5 fruit fly cellular contexts compared by ENCODE assay signal in the genomic region with DNA sequence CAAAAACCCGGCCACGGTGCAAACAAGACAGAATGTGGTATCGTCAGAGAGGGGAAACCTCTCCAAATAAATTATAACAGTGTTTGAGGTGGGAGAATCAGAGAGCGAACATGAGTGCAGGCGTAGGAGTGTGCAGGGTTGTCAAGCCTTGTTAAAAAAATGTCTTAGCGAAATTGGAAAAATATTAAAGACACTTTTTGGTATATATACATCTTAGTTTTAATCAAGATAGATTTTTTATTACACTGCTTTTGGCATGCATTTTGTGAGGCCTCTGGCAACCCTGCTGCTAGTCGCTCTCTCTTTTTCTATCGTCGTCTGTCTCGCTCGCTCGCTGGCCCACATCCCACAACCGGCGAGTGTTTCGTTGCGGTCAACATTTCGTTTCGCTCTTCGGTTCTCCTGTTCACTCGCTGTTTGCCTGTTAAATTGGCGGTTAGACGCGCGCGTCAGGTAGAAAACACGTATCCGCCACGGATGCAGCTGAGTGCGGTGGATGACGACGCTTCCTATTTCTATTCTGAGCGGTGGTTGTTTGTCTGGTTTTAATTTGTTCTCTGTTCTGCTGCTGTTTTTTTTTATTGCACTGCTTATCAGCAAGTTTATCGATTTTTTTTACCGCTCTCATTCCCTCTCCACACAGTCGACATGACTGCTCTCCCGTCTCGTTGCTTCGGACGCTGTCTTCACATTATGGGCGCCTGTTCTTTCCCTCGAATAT.
A peak's percentile ranks its signal among the peaks of the same experiment; 100 is the strongest.
TF ChIP-seq lines count a peak whose summit lies in the region.

No protein-coding gene starts in this region.

TF ChIP-seq in whole organism, adult, 20 proteins besides CTCF, POLR2A, EP300 and RAD21 (continued from another document):
- peak; percentile 100 for TF ChIP-seq CG1620 (GFP tag; optimal IDR thresholded peaks at IDR 0.05; lab: Kevin White, UChicago)
- TF ChIP-seq CG14711 (tag; optimal IDR thresholded peaks at IDR 0.05; lab: Kevin White, UChicago), result peak; percentile 100
- peak; percentile 99 for TF ChIP-seq Mnt (GFP tag; optimal IDR thresholded peaks at IDR 0.05; lab: Kevin White, UChicago)
- peak; percentile 96 for TF ChIP-seq kay (GFP tag; lab: Kevin White, UChicago; ENCODE audit: borderline replicate concordance)

TF ChIP-seq in whole organism, embryonic, 481 proteins besides CTCF, POLR2A, EP300 and RAD21 (continued from another document and continues in another):
- TF ChIP-seq Hr78 (GFP tag; optimal IDR thresholded peaks at IDR 0.05; lab: Kevin White, UChicago), result peak in 1 of 2 experiments; percentile 93
- peak; percentile 100 for TF ChIP-seq CG4328 (GFP tag; optimal IDR thresholded peaks at IDR 0.05; lab: Kevin White, UChicago)
- peak; percentile 99 for TF ChIP-seq oc (tag; optimal IDR thresholded peaks at IDR 0.05; lab: Kevin White, UChicago)
- TF ChIP-seq CG2129 (GFP tag; IDR thresholded peaks at IDR 0.05; lab: Robert Waterston, UW; ENCODE audit: partially characterized antibody), result no peak
- TF ChIP-seq her (GFP tag; optimal IDR thresholded peaks at IDR 0.05; lab: Kevin White, UChicago), result peak; percentile 97
- peak; percentile 100 for TF ChIP-seq H2.0 (GFP tag; IDR thresholded peaks at IDR 0.05; lab: Robert Waterston, UW)
- peak; percentile 99 for TF ChIP-seq BtbVII (GFP tag; optimal IDR thresholded peaks at IDR 0.05; lab: Kevin White, UChicago)
- peak; percentile 98 for TF ChIP-seq CG11696 (GFP tag; IDR thresholded peaks at IDR 0.05; lab: Robert Waterston, UW)
- TF ChIP-seq fru (optimal IDR thresholded peaks at IDR 0.05; lab: Kevin White, UChicago), result no peak
- TF ChIP-seq Deaf1 (tag; optimal IDR thresholded peaks at IDR 0.05; lab: Kevin White, UChicago), result peak; percentile 88
- TF ChIP-seq Drgx (GFP tag; IDR thresholded peaks at IDR 0.05; lab: Robert Waterston, UW), result peak; percentile 99
- peak; percentile 42; the same call in 1 of the 2 replicates for TF ChIP-seq amos (GFP tag; IDR thresholded peaks at IDR 0.05; lab: Robert Waterston, UW; ENCODE audit: partially characterized antibody)
- peak; percentile 100 for TF ChIP-seq CG8924 (tag; optimal IDR thresholded peaks at IDR 0.05; lab: Kevin White, UChicago)
- TF ChIP-seq CG4617 (GFP tag; optimal IDR thresholded peaks at IDR 0.05; lab: Kevin White, UChicago; ENCODE audit: borderline replicate concordance), result peak; percentile 99
- peak; percentile 99 for TF ChIP-seq CG17361 (GFP tag; IDR thresholded peaks at IDR 0.05; lab: Robert Waterston, UW)
- no peak for TF ChIP-seq usp (GFP tag; optimal IDR thresholded peaks at IDR 0.05; lab: Kevin White, UChicago)
- peak; percentile 100 for TF ChIP-seq HmgZ (tag; optimal IDR thresholded peaks at IDR 0.05; lab: Kevin White, UChicago)
- peak; percentile 54 for TF ChIP-seq Dref (GFP tag; IDR thresholded peaks at IDR 0.05; lab: Robert Waterston, UW)
- peak; percentile 99 for TF ChIP-seq CG17612 (GFP tag; IDR thresholded peaks at IDR 0.05; lab: Robert Waterston, UW)
- TF ChIP-seq schlank (tag; optimal IDR thresholded peaks at IDR 0.05; lab: Kevin White, UChicago), result peak; percentile 99
- TF ChIP-seq CG9932 (GFP tag; IDR thresholded peaks at IDR 0.05; lab: Robert Waterston, UW), result peak; percentile 100
- TF ChIP-seq D19B (GFP tag; optimal IDR thresholded peaks at IDR 0.05; lab: Kevin White, UChicago), result peak; percentile 97
- TF ChIP-seq Jarid2 (GFP tag; optimal IDR thresholded peaks at IDR 0.05; lab: Kevin White, UChicago), result peak; percentile 96
- peak; percentile 99 for TF ChIP-seq CG12071 (GFP tag; optimal IDR thresholded peaks at IDR 0.05; lab: Kevin White, UChicago)
- peak; percentile 92 for TF ChIP-seq CG30020 (tag; optimal IDR thresholded peaks at IDR 0.05; lab: Kevin White, UChicago)
- 0 out of 3 replicates have a peak, but pooled peaks have one; percentile 22 for TF ChIP-seq Opbp (GFP tag; IDR thresholded peaks at IDR 0.05; lab: Robert Waterston, UW; ENCODE audit: partially characterized antibody)
- peak; percentile 99 for TF ChIP-seq zfh2 (GFP tag; optimal IDR thresholded peaks at IDR 0.05; lab: Kevin White, UChicago)
- peak; percentile 99 for TF ChIP-seq scrt (GFP tag; optimal IDR thresholded peaks at IDR 0.05; lab: Kevin White, UChicago)

TF ChIP-seq in whole organism, prepupa, 60 proteins besides CTCF, POLR2A, EP300 and RAD21 (continued from another document and continues in another):
- TF ChIP-seq Sox15 (GFP tag; optimal IDR thresholded peaks at IDR 0.05; lab: Kevin White, UChicago) (peak; percentile 99), CG10669 (GFP tag; optimal IDR thresholded peaks at IDR 0.05; lab: Kevin White, UChicago) (peak; percentile 98), CG8632 (GFP tag; optimal IDR thresholded peaks at IDR 0.05; lab: Kevin White, UChicago) (peak; percentile 99), CG3919 (GFP tag; optimal IDR thresholded peaks at IDR 0.05; lab: Kevin White, UChicago) (peak; percentile 99), Met (GFP tag; optimal IDR thresholded peaks at IDR 0.05; lab: Kevin White, UChicago) (peak; percentile 99), CG6808 (GFP tag; optimal IDR thresholded peaks at IDR 0.05; lab: Kevin White, UChicago) (peak; percentile 98), ss (GFP tag; optimal IDR thresholded peaks at IDR 0.05; lab: Kevin White, UChicago) (peak; percentile 97 to 99), fkh (GFP tag; optimal IDR thresholded peaks at IDR 0.05; lab: Kevin White, UChicago) (peak; percentile 98), Hr39 (GFP tag; optimal IDR thresholded peaks at IDR 0.05; lab: Kevin White, UChicago) (peak; percentile 99), eg (GFP tag; IDR thresholded peaks at IDR 0.05; lab: Robert Waterston, UW) (peak; percentile 100), dsx (GFP tag; optimal IDR thresholded peaks at IDR 0.05; lab: Kevin White, UChicago; ENCODE audit: poor library complexity, severe bottlenecking) (peak; percentile 95), fd59A (GFP tag; optimal IDR thresholded peaks at IDR 0.05; lab: Kevin White, UChicago) (peak; percentile 99), lz (GFP tag; optimal IDR thresholded peaks at IDR 0.05; lab: Kevin White, UChicago) (peak; percentile 99), CG34406 (GFP tag; optimal IDR thresholded peaks at IDR 0.05; lab: Kevin White, UChicago) (peak; percentile 99), CG7368 (GFP tag; optimal IDR thresholded peaks at IDR 0.05; lab: Kevin White, UChicago) (peak; percentile 98), Hr38 (GFP tag; optimal IDR thresholded peaks at IDR 0.05; lab: Kevin White, UChicago) (peak; percentile 88), pdm3 (GFP tag; optimal IDR thresholded peaks at IDR 0.05; lab: Kevin White, UChicago) (peak; percentile 99), Eip75B (GFP tag; optimal IDR thresholded peaks at IDR 0.05; lab: Kevin White, UChicago) (peak; percentile 99), esn (GFP tag; optimal IDR thresholded peaks at IDR 0.05; lab: Kevin White, UChicago) (peak; percentile 99), achi (GFP tag; optimal IDR thresholded peaks at IDR 0.05; lab: Kevin White, UChicago) (peak; percentile 98), CG11762 (GFP tag; optimal IDR thresholded peaks at IDR 0.05; lab: Kevin White, UChicago; ENCODE audit: insufficient read depth) (peak; percentile 99), CG31627 (GFP tag; optimal IDR thresholded peaks at IDR 0.05; lab: Kevin White, UChicago) (peak; percentile 99), Eip78C (GFP tag; lab: Kevin White, UChicago) (peak; percentile 100), Blimp-1 (GFP tag; optimal IDR thresholded peaks at IDR 0.05; lab: Kevin White, UChicago) (peak; percentile 97), Gug (GFP tag; IDR thresholded peaks at IDR 0.05; lab: Robert Waterston, UW) (peak; percentile 99), acj6 (GFP tag; optimal IDR thresholded peaks at IDR 0.05; lab: Kevin White, UChicago) (peak; percentile 99), topi (GFP tag; optimal IDR thresholded peaks at IDR 0.05; lab: Kevin White, UChicago) (peak; percentile 99), CG6163 (GFP tag; IDR thresholded peaks at IDR 0.05; lab: Robert Waterston, UW) (peak; percentile 100), dac (GFP tag; optimal IDR thresholded peaks at IDR 0.05; lab: Kevin White, UChicago) (peak; percentile 97), Eip93F (GFP tag; optimal IDR thresholded peaks at IDR 0.05; lab: Kevin White, UChicago) (peak; percentile 99)

TF ChIP-seq in whole organism, pupa, 21 proteins besides CTCF, POLR2A, EP300 and RAD21 (continued from another document):
- TF ChIP-seq CG8159 (tag; optimal IDR thresholded peaks at IDR 0.05; lab: Kevin White, UChicago) (peak; percentile 98), Ets98B (GFP tag; IDR thresholded peaks at IDR 0.05; lab: Robert Waterston, UW) (peak; percentile 100)

TF ChIP-seq in whole organism, wandering third instar larva, 38 proteins besides CTCF, POLR2A, EP300 and RAD21 (continued from another document):
- TF ChIP-seq Jra (GFP tag; optimal IDR thresholded peaks at IDR 0.05; lab: Kevin White, UChicago) (peak; percentile 98), pan (optimal IDR thresholded peaks at IDR 0.05; lab: Kevin White, UChicago) (no peak), CG32264 (GFP tag; optimal IDR thresholded peaks at IDR 0.05; lab: Kevin White, UChicago) (peak; percentile 98), Rel (GFP tag; optimal IDR thresholded peaks at IDR 0.05; lab: Kevin White, UChicago) (peak; percentile 97), Rel (tag; optimal IDR thresholded peaks at IDR 0.05; lab: Kevin White, UChicago) (peak; percentile 97), CrebA (GFP tag; optimal IDR thresholded peaks at IDR 0.05; lab: Kevin White, UChicago; ENCODE audit: borderline replicate concordance) (peak; percentile 97), ey (GFP tag; optimal IDR thresholded peaks at IDR 0.05; lab: Kevin White, UChicago) (peak; percentile 100), br (GFP tag; optimal IDR thresholded peaks at IDR 0.05; lab: Kevin White, UChicago) (peak; percentile 99), Hr78 (GFP tag; optimal IDR thresholded peaks at IDR 0.05; lab: Kevin White, UChicago) (no peak), sage (GFP tag; optimal IDR thresholded peaks at IDR 0.05; lab: Kevin White, UChicago) (peak; percentile 98), tai (GFP tag; optimal IDR thresholded peaks at IDR 0.05; lab: Kevin White, UChicago) (peak; percentile 98), Abd-B (GFP tag; optimal IDR thresholded peaks at IDR 0.05; lab: Kevin White, UChicago) (no peak), sv (GFP tag; optimal IDR thresholded peaks at IDR 0.05; lab: Kevin White, UChicago) (peak; percentile 100), dmrt93B (GFP tag; optimal IDR thresholded peaks at IDR 0.05; lab: Kevin White, UChicago) (peak; percentile 99), OdsH (GFP tag; optimal IDR thresholded peaks at IDR 0.05; lab: Kevin White, UChicago) (peak; percentile 99), lola (GFP tag; optimal IDR thresholded peaks at IDR 0.05; lab: Kevin White, UChicago) (no peak), Mio (GFP tag; optimal IDR thresholded peaks at IDR 0.05; lab: Kevin White, UChicago) (peak; percentile 95), N (GFP tag; optimal IDR thresholded peaks at IDR 0.05; lab: Kevin White, UChicago) (no peak), dsf (GFP tag; optimal IDR thresholded peaks at IDR 0.05; lab: Kevin White, UChicago; ENCODE audit: borderline replicate concordance) (peak; percentile 96), woc (GFP tag; optimal IDR thresholded peaks at IDR 0.05; lab: Kevin White, UChicago) (peak; percentile 99)
